Worm (Caenorhabditis elegans) whole organism, late embryonic: ENCODE data around the gene elp-1.

Experiments
- C08G9.2 ChIP-seq: sonication (generic microtip); optimal IDR thresholded peaks from 2 replicates; lab custom pipeline; 2016; ENCODE audit warnings: mild to moderate bottlenecking, missing genetic modification characterization, moderate library complexity, missing compliant biosample characterization
- C38D4.7 ChIP-seq: fragments of 200-800 bp; sonication (Bioruptor generic); optimal IDR thresholded peaks from 2 replicates; lab custom pipeline; 2018; ENCODE audit warnings: mild to moderate bottlenecking, missing genetic modification characterization, moderate library complexity, missing compliant biosample characterization
- F13H6.1 ChIP-seq: sonication (generic microtip); optimal IDR thresholded peaks from 2 replicates; lab custom pipeline; 2016; ENCODE audit warnings: missing genetic modification characterization, missing compliant biosample characterization
- K09A11.1 ChIP-seq: sonication (generic microtip); optimal IDR thresholded peaks from 2 replicates; lab custom pipeline; 2017; ENCODE audit warnings: antibody characterized with exemption, mild to moderate bottlenecking, missing genetic modification characterization, missing compliant biosample characterization; ENCODE audit not compliant: insufficient read depth
- ahr-1 ChIP-seq: sonication (generic microtip); optimal IDR thresholded peaks from 2 replicates; lab custom pipeline; 2016; ENCODE audit warnings: missing genetic modification characterization, missing compliant biosample characterization
- ceh-14 ChIP-seq: sonication (generic microtip); optimal IDR thresholded peaks from 2 replicates; lab custom pipeline; 2016; ENCODE audit warnings: missing genotype, missing genetic modification characterization, missing compliant biosample characterization
- ceh-18 ChIP-seq: sonication (generic microtip); optimal IDR thresholded peaks from 2 replicates; lab custom pipeline; 2016; ENCODE audit warnings: missing genetic modification characterization, missing compliant biosample characterization
- ceh-19 ChIP-seq: fragments of 200-800 bp; sonication (Bioruptor generic); optimal IDR thresholded peaks from 2 replicates; lab custom pipeline; 2018; ENCODE audit warnings: mild to moderate bottlenecking, missing genetic modification characterization, missing compliant biosample characterization
- ceh-2 ChIP-seq: sonication (generic microtip); optimal IDR thresholded peaks from 2 replicates; lab custom pipeline; 2016; ENCODE audit warnings: missing genotype, missing genetic modification characterization, missing compliant biosample characterization
- ceh-22 ChIP-seq: sonication (generic microtip); optimal IDR thresholded peaks from 2 replicates; lab custom pipeline; 2017; ENCODE audit warnings: missing biosample characterization, missing genetic modification characterization
- ceh-24 ChIP-seq: sonication (generic microtip); optimal IDR thresholded peaks from 2 replicates; lab custom pipeline; 2016; ENCODE audit warnings: mild to moderate bottlenecking, missing genetic modification characterization, missing compliant biosample characterization
- ceh-30 ChIP-seq: fragments of 150-350 bp; optimal IDR thresholded peaks from 2 replicates; lab custom pipeline; 2014; ENCODE audit warnings: missing biosample characterization, missing genetic modification characterization
- ceh-31 ChIP-seq: sonication (generic microtip); optimal IDR thresholded peaks from 2 replicates; lab custom pipeline; 2016; ENCODE audit warnings: missing genetic modification characterization, missing compliant biosample characterization
- ceh-45 ChIP-seq: fragments of 200-800 bp; sonication (Bioruptor generic); IDR thresholded peaks from 2 replicates; pipeline ENCODE4 v1.3.6; 2022; ENCODE audit warnings: missing genetic modification reagents, missing genetic modification characterization, missing compliant biosample characterization
- che-1 ChIP-seq: sonication (generic microtip); optimal IDR thresholded peaks from 2 replicates; lab custom pipeline; 2016; ENCODE audit warnings: mild to moderate bottlenecking, missing genetic modification characterization, missing compliant biosample characterization
- dmd-4 ChIP-seq: sonication (generic microtip); optimal IDR thresholded peaks from 2 replicates; lab custom pipeline; 2016; ENCODE audit warnings: borderline replicate concordance, missing genetic modification characterization, missing compliant biosample characterization
- dve-1 ChIP-seq: sonication (generic microtip); optimal IDR thresholded peaks from 2 replicates; lab custom pipeline; 2017; ENCODE audit warnings: antibody characterized with exemption, mild to moderate bottlenecking, missing genetic modification characterization, missing compliant biosample characterization
- fax-1 ChIP-seq: sonication (generic microtip); optimal IDR thresholded peaks from 2 replicates; lab custom pipeline; 2016; ENCODE audit warnings: missing genotype, missing genetic modification characterization, missing compliant biosample characterization
- fkh-6 ChIP-seq: sonication (generic microtip); optimal IDR thresholded peaks from 2 replicates; lab custom pipeline; 2016; ENCODE audit warnings: missing genetic modification characterization, missing compliant biosample characterization
- gmeb-2 ChIP-seq: sonication (generic microtip); optimal IDR thresholded peaks from 2 replicates; lab custom pipeline; 2016; ENCODE audit warnings: missing genetic modification characterization, inconsistent platforms, missing compliant biosample characterization
- hlh-13 ChIP-seq: fragments of 200-800 bp; sonication (Bioruptor generic); optimal IDR thresholded peaks from 2 replicates; lab custom pipeline; 2018; ENCODE audit warnings: mild to moderate bottlenecking, missing genetic modification characterization, missing compliant biosample characterization
- hlh-15 ChIP-seq: sonication (generic microtip); optimal IDR thresholded peaks from 2 replicates; lab custom pipeline; 2016; ENCODE audit warnings: missing genetic modification characterization, missing compliant biosample characterization
- hlh-6 ChIP-seq: sonication (generic microtip); optimal IDR thresholded peaks from 2 replicates; lab custom pipeline; 2016; ENCODE audit warnings: missing genotype, missing genetic modification characterization, missing compliant biosample characterization
- lim-6 ChIP-seq: sonication (generic microtip); optimal IDR thresholded peaks from 2 replicates; lab custom pipeline; 2016; ENCODE audit warnings: missing genetic modification characterization, missing compliant biosample characterization
- madf-2 ChIP-seq: sonication (generic microtip); optimal IDR thresholded peaks from 2 replicates; lab custom pipeline; 2017; ENCODE audit warnings: missing genetic modification characterization, missing compliant biosample characterization
- nfya-1 ChIP-seq: sonication (generic microtip); optimal IDR thresholded peaks from 2 replicates; lab custom pipeline; 2017; ENCODE audit warnings: missing genetic modification characterization, mild to moderate bottlenecking, missing compliant biosample characterization, antibody characterized with exemption, moderate library complexity
- nhr-232 ChIP-seq: sonication (generic microtip); optimal IDR thresholded peaks from 2 replicates; lab custom pipeline; 2016; ENCODE audit warnings: missing genetic modification characterization, missing compliant biosample characterization
- pat-9 ChIP-seq: fragments of 200-800 bp; sonication (Bioruptor generic); optimal IDR thresholded peaks from 2 replicates; lab custom pipeline; 2018; ENCODE audit warnings: mild to moderate bottlenecking, missing genetic modification characterization, moderate library complexity, missing compliant biosample characterization
- pha-4 ChIP-seq: fragments of 150-350 bp; optimal IDR thresholded peaks from 2 replicates; lab custom pipeline; 2018; ENCODE audit warnings: missing biosample characterization, missing genetic modification reagents, missing genetic modification characterization
- pqm-1 ChIP-seq: sonication (generic microtip); optimal IDR thresholded peaks from 2 replicates; lab custom pipeline; 2016; ENCODE audit warnings: missing genetic modification characterization, missing compliant biosample characterization
- pros-1 ChIP-seq: fragments of 150-350 bp; optimal IDR thresholded peaks from 2 replicates; lab custom pipeline; 2014; ENCODE audit warnings: missing biosample characterization, missing genetic modification reagents, missing genetic modification characterization
- ref-2 ChIP-seq: sonication (generic microtip); optimal IDR thresholded peaks from 2 replicates; lab custom pipeline; 2016; ENCODE audit warnings: missing genetic modification characterization, missing compliant biosample characterization
- rnt-1 ChIP-seq: sonication (generic microtip); optimal IDR thresholded peaks from 2 replicates; lab custom pipeline; 2016; ENCODE audit warnings: missing genetic modification characterization, missing compliant biosample characterization
- sox-2 ChIP-seq: fragments of 200-800 bp; sonication (Bioruptor generic); IDR thresholded peaks from 2 replicates; pipeline ENCODE4 v1.3.6; 2022; ENCODE audit warnings: missing genetic modification reagents, missing genetic modification characterization, missing compliant biosample characterization
- sox-4 ChIP-seq: sonication (generic microtip); optimal IDR thresholded peaks from 2 replicates; lab custom pipeline; 2017; ENCODE audit warnings: mild to moderate bottlenecking, missing genetic modification characterization, inconsistent platforms, missing compliant biosample characterization
- tbx-7 ChIP-seq: sonication (generic microtip); optimal IDR thresholded peaks from 2 replicates; lab custom pipeline; 2016; ENCODE audit warnings: missing genotype, missing genetic modification characterization, missing compliant biosample characterization
- unc-3 ChIP-seq, 2 experiments: fragments of 200-800 bp in 1 of 2; sonication (Bioruptor generic) in 1 of 2; sonication (generic microtip) in 1 of 2; conservative IDR thresholded peaks in 1 of 2; optimal IDR thresholded peaks in 1 of 2; 2 replicates each; pipeline versions ENCODE4 v1.3.6 to Lab custom; 2016 to 2022; ENCODE audit warnings: missing compliant biosample characterization in 2 of 2, missing genetic modification characterization in 2 of 2, missing genetic modification reagents in 1 of 2
- unc-42 ChIP-seq: sonication (generic microtip); optimal IDR thresholded peaks from 2 replicates; lab custom pipeline; 2016; ENCODE audit warnings: missing genotype, missing genetic modification characterization, missing compliant biosample characterization
- unc-86 ChIP-seq: sonication (generic microtip); optimal IDR thresholded peaks from 2 replicates; lab custom pipeline; 2016; ENCODE audit warnings: missing genetic modification characterization, missing compliant biosample characterization
- zip-5 ChIP-seq: sonication (generic microtip); optimal IDR thresholded peaks from 2 replicates; lab custom pipeline; 2016; ENCODE audit warnings: missing genetic modification characterization, missing compliant biosample characterization
- ztf-16 ChIP-seq: sonication (generic microtip); optimal IDR thresholded peaks from 2 replicates; lab custom pipeline; 2017; ENCODE audit warnings: missing genetic modification characterization, missing compliant biosample characterization

The elp-1 gene

DNA sequence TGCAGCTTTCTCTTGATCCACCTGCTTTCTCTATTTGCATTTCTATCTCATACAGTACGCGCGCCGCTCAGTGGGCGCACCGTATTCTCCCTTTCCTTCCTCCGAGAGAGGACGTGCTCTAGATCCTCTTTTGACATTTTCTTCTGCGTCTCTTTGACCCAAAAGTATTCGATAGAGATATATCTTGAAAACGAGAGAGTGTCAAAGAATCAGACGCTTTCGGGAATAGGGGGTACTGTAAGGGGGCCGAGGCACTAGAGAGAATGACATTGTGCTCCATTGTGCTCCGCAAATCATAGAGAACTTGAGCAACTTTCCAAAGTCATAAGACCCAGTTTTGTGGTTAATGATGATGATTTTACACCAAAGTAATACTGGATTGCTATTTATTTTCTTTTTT lies 20.9 kb downstream of the elp-1 start (continued):
- TF ChIP-seq hlh-13 (GFP tag; lab: Kevin White, UChicago) (no peak), zip-5 (tag; lab: Kevin White, UChicago) (no peak), rnt-1 (no peak), unc-86 (no peak), hlh-6 (tag; lab: Kevin White, UChicago) (no peak), sox-4 (tag; lab: Kevin White, UChicago) (no peak), madf-2 (tag; lab: Kevin White, UChicago) (no peak), K09A11.1 (tag; lab: Kevin White, UChicago) (no peak), ref-2 (tag; lab: Kevin White, UChicago) (no peak), fkh-6 (tag; lab: Kevin White, UChicago) (no peak), pros-1 (tag; lab: Kevin White, UChicago) (no peak), ceh-18 (tag; lab: Kevin White, UChicago) (peak; percentile 21), pat-9 (tag; lab: Kevin White, UChicago) (no peak), gmeb-2 (tag; lab: Kevin White, UChicago) (no peak), ceh-30 (tag; lab: Kevin White, UChicago) (no peak), sox-2 (GFP tag; lab: Robert Waterston, UW) (no peak), ceh-31 (tag; lab: Kevin White, UChicago) (no peak), ceh-14 (tag; lab: Kevin White, UChicago) (no peak), che-1 (tag; lab: Kevin White, UChicago) (no peak), ceh-2 (tag; lab: Kevin White, UChicago) (peak; percentile 21), hlh-15 (tag; lab: Kevin White, UChicago) (no peak), ztf-16 (tag; lab: Kevin White, UChicago) (no peak), F13H6.1 (tag; lab: Kevin White, UChicago) (no peak), pha-4 (peak; percentile 89), nfya-1 (tag; lab: Kevin White, UChicago) (peak; percentile 67), ceh-22 (no peak), dve-1 (tag; lab: Kevin White, UChicago) (peak; percentile 24), C38D4.7 (GFP tag; lab: Kevin White, UChicago) (no peak), lim-6 (tag; lab: Kevin White, UChicago) (no peak), ceh-19 (GFP tag; lab: Kevin White, UChicago) (no peak), ahr-1 (tag; lab: Kevin White, UChicago) (no peak), ceh-24 (tag; lab: Kevin White, UChicago) (no peak), unc-42 (no peak), ceh-45 (GFP tag; lab: Robert Waterston, UW) (no peak), C08G9.2 (tag; lab: Kevin White, UChicago) (no peak)

DNA sequence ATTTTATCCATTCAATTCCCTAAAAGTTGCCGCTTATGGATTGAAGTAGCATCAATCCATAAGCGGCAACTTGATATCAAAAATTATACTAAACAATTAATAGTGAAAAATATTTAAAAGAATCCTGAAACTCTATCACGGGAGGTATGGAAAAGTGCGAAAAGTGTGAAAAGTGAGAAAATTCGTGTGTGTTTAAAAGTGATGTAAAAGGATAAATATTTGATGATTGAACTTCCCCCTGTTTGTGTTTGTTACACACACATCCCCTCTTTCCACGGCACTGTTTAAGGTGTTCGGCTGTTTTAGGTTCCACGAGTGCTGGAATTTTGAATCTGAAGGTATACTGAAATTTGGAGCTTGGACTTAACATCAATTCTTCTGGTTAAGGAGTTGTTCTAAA lies 22.0 kb downstream of the elp-1 start:
- TF ChIP-seq lim-6 (tag; lab: Kevin White, UChicago) (no peak), K09A11.1 (tag; lab: Kevin White, UChicago) (no peak), nhr-232 (tag; lab: Kevin White, UChicago) (no peak), ahr-1 (tag; lab: Kevin White, UChicago) (no peak), tbx-7 (tag; lab: Kevin White, UChicago) (no peak), sox-4 (tag; lab: Kevin White, UChicago) (no peak), fax-1 (no peak), sox-2 (GFP tag; lab: Robert Waterston, UW) (no peak), pqm-1 (tag; lab: Kevin White, UChicago) (no peak), hlh-15 (tag; lab: Kevin White, UChicago) (no peak), dmd-4 (tag; lab: Kevin White, UChicago) (no peak), F13H6.1 (tag; lab: Kevin White, UChicago) (no peak), unc-3 (GFP tag; conservative IDR thresholded peaks at IDR 0.05; lab: Robert Waterston, UW) (no peak), unc-3 (tag; optimal IDR thresholded peaks at IDR 0.05; lab: Kevin White, UChicago) (no peak), ceh-24 (tag; lab: Kevin White, UChicago) (no peak)
